Fruit fly (Drosophila melanogaster) whole organism, embryonic: Measurements from ENCODE around the gene Col4a1.

Source experiments
- B-H2 ChIP-seq: fragments of 200-800 bp; sonication (Bioruptor generic); optimal IDR thresholded peaks from 2 replicates; lab custom pipeline; 2018; ENCODE audit warnings: missing biosample characterization, mild to moderate bottlenecking, missing genetic modification characterization
- CG11085 ChIP-seq: fragments of 200-800 bp; sonication (Bioruptor generic); IDR thresholded peaks from 2 replicates; pipeline ENCODE4 v1.3.6; 2022; ENCODE audit warnings: missing biosample characterization, missing genetic modification characterization
- CG12391 ChIP-seq: fragments of 200-800 bp; sonication (Bioruptor generic); optimal IDR thresholded peaks from 3 replicates; lab custom pipeline; 2018; ENCODE audit warnings: missing biosample characterization, mild to moderate bottlenecking, missing genetic modification characterization, moderate library complexity
- CG12769 ChIP-seq: fragments of 200-800 bp; sonication (Bioruptor generic); optimal IDR thresholded peaks from 2 replicates; lab custom pipeline; 2019; ENCODE audit warnings: missing biosample characterization, mild to moderate bottlenecking, missing genetic modification characterization, moderate library complexity
- CG13287 ChIP-seq: fragments of 200-800 bp; sonication (Bioruptor generic); IDR thresholded peaks from 2 replicates; pipeline ENCODE4 v1.3.6; 2022; ENCODE audit warnings: missing biosample characterization, missing genetic modification characterization; ENCODE audit not compliant: partially characterized antibody
- CG14860 ChIP-seq: fragments of 200-800 bp; sonication (Bioruptor generic); IDR thresholded peaks from 3 replicates; pipeline ENCODE4 v1.3.6; 2022; ENCODE audit warnings: missing biosample characterization, missing genetic modification characterization; ENCODE audit not compliant: partially characterized antibody
- CG15514 ChIP-seq: fragments of 200-800 bp; sonication (Bioruptor generic); optimal IDR thresholded peaks from 3 replicates; lab custom pipeline; 2017; ENCODE audit warnings: missing biosample characterization, missing genetic modification characterization, mild to moderate bottlenecking, moderate library complexity, missing genetic modification reagents
- CG15696 ChIP-seq: fragments of 200-800 bp; sonication (Bioruptor generic); optimal IDR thresholded peaks from 2 replicates; lab custom pipeline; 2019; ENCODE audit warnings: missing biosample characterization, mild to moderate bottlenecking, missing genetic modification characterization, moderate library complexity
- CG17829 ChIP-seq: fragments of 200-800 bp; optimal IDR thresholded peaks from 2 replicates; lab custom pipeline; 2019; ENCODE audit warnings: missing biosample characterization, mild to moderate bottlenecking, missing genetic modification characterization, moderate library complexity
- CG34422 ChIP-seq: fragments of 200-800 bp; sonication (Bioruptor generic); IDR thresholded peaks from 3 replicates; pipeline ENCODE4 v1.3.6; 2022; ENCODE audit warnings: missing biosample characterization, missing genetic modification characterization
- CG3847 ChIP-seq: fragments of 200-800 bp; sonication (Bioruptor generic); IDR thresholded peaks from 2 replicates; pipeline ENCODE4 v1.3.6; 2022; ENCODE audit warnings: missing biosample characterization, missing genetic modification characterization
- CG4820 ChIP-seq: fragments of 200-800 bp; sonication (Bioruptor generic); optimal IDR thresholded peaks from 3 replicates; lab custom pipeline; 2016; ENCODE audit warnings: missing biosample characterization, missing genetic modification characterization
- CG6791 ChIP-seq: fragments of 200-800 bp; sonication (Bioruptor generic); IDR thresholded peaks from 3 replicates; pipeline ENCODE4 v1.3.6; 2022; ENCODE audit warnings: missing biosample characterization, missing genetic modification characterization; ENCODE audit not compliant: partially characterized antibody
- CG7963 ChIP-seq: fragments of 200-800 bp; sonication (Bioruptor generic); IDR thresholded peaks from 3 replicates; pipeline ENCODE4 v1.3.6; 2022; ENCODE audit warnings: missing biosample characterization, missing genetic modification characterization; ENCODE audit not compliant: partially characterized antibody
- CG9797 ChIP-seq: fragments of 200-800 bp; sonication (Bioruptor generic); optimal IDR thresholded peaks from 3 replicates; lab custom pipeline; 2018; ENCODE audit warnings: missing biosample characterization, mild to moderate bottlenecking, missing genetic modification characterization
- CG9817 ChIP-seq: fragments of 200-800 bp; sonication (Bioruptor generic); optimal IDR thresholded peaks from 2 replicates; lab custom pipeline; 2018; ENCODE audit warnings: missing biosample characterization, mild to moderate bottlenecking, missing genetic modification characterization, moderate library complexity
- CG9932 ChIP-seq: fragments of 200-800 bp; sonication (Bioruptor generic); IDR thresholded peaks from 2 replicates; pipeline ENCODE4 v1.3.6; 2022; ENCODE audit warnings: missing biosample characterization, missing genetic modification characterization
- CoRest ChIP-seq: fragments of 200-800 bp; sonication (Bioruptor generic); optimal IDR thresholded peaks from 3 replicates; lab custom pipeline; 2018; ENCODE audit warnings: missing biosample characterization, mild to moderate bottlenecking, missing genetic modification characterization, moderate library complexity
- Dp ChIP-seq: fragments of 200-800 bp; sonication (Bioruptor generic); optimal IDR thresholded peaks from 2 replicates; lab custom pipeline; 2018; ENCODE audit warnings: missing biosample characterization, mild to moderate bottlenecking, missing genetic modification characterization, moderate library complexity
- Ets65A ChIP-seq: fragments of 200-800 bp; sonication (Bioruptor generic); peaks from one replicate; lab custom pipeline; 2016; ENCODE audit warnings: missing biosample characterization, missing genetic modification characterization
- Ets97D ChIP-seq: fragments of 200-800 bp; sonication (Bioruptor generic); optimal IDR thresholded peaks from 3 replicates; lab custom pipeline; 2016; ENCODE audit warnings: missing biosample characterization, missing genetic modification characterization
- HmgD ChIP-seq: fragments of 200-800 bp; sonication (Bioruptor generic); optimal IDR thresholded peaks from 3 replicates; lab custom pipeline; 2016; ENCODE audit warnings: missing biosample characterization, missing genetic modification characterization
- Hr39 ChIP-seq: fragments of >200 bp; optimal IDR thresholded peaks from 2 replicates; lab custom pipeline; 2017
- Hsf ChIP-seq: fragments of 200-800 bp; sonication (Bioruptor generic); optimal IDR thresholded peaks from 3 replicates; lab custom pipeline; 2016; ENCODE audit warnings: missing biosample characterization, missing genetic modification characterization
- Med ChIP-seq: fragments of 200-800 bp; sonication (Bioruptor generic); peaks from one replicate; lab custom pipeline; 2016; ENCODE audit warnings: missing biosample characterization, missing genetic modification characterization, mild to moderate bottlenecking, inconsistent platforms, moderate library complexity
- Myb ChIP-seq: fragments of 200-800 bp; sonication (Bioruptor generic); optimal IDR thresholded peaks from 2 replicates; lab custom pipeline; 2016; ENCODE audit warnings: missing biosample characterization, missing genetic modification characterization
- Rfx ChIP-seq: fragments of 200-800 bp; sonication (Bioruptor generic); IDR thresholded peaks from 2 replicates; pipeline ENCODE4 v1.3.6; 2022; ENCODE audit warnings: missing biosample characterization, missing genetic modification characterization
- Scr ChIP-seq: fragments of 200-800 bp; sonication (Bioruptor generic); IDR thresholded peaks from 2 replicates; pipeline ENCODE4 v1.3.6; 2022; ENCODE audit warnings: missing biosample characterization, missing genetic modification characterization; ENCODE audit not compliant: partially characterized antibody
- Sin3A ChIP-seq: fragments of >200 bp; optimal IDR thresholded peaks from 2 replicates; lab custom pipeline; 2018
- bab2 ChIP-seq: fragments of 200-800 bp; sonication (Bioruptor generic); optimal IDR thresholded peaks from 2 replicates; lab custom pipeline; 2016; ENCODE audit warnings: missing biosample characterization, missing genetic modification characterization
- br ChIP-seq: fragments of >200 bp; optimal IDR thresholded peaks from 2 replicates; lab custom pipeline; 2017
- ci ChIP-seq: fragments of 200-800 bp; sonication (Bioruptor generic); IDR thresholded peaks from 3 replicates; pipeline ENCODE4 v1.3.6; 2022; ENCODE audit warnings: missing biosample characterization, missing genetic modification characterization
- crc ChIP-seq: fragments of 200-800 bp; sonication (Bioruptor generic); optimal IDR thresholded peaks from 2 replicates; lab custom pipeline; 2016; ENCODE audit warnings: missing biosample characterization, missing genetic modification characterization
- crol ChIP-seq: fragments of 200-800 bp; sonication (Bioruptor generic); IDR thresholded peaks from 2 replicates; pipeline ENCODE4 v1.3.6; 2022; ENCODE audit warnings: missing biosample characterization, missing genetic modification characterization
- crp ChIP-seq, 2 experiments: fragments of 200-800 bp; sonication (Bioruptor generic); optimal IDR thresholded peaks; 2 replicates in 1 of 2; 3 replicates in 1 of 2; lab custom pipeline; 2017; ENCODE audit warnings: missing biosample characterization in 2 of 2, missing genetic modification characterization in 2 of 2, mild to moderate bottlenecking in 1 of 2, moderate library complexity in 1 of 2
- ems ChIP-seq: fragments of 200-800 bp; sonication (Bioruptor generic); optimal IDR thresholded peaks from 3 replicates; lab custom pipeline; 2016; ENCODE audit warnings: missing biosample characterization, missing genetic modification characterization
- gem ChIP-seq: fragments of 200-800 bp; sonication (Bioruptor generic); optimal IDR thresholded peaks from 2 replicates; lab custom pipeline; 2019; ENCODE audit warnings: missing biosample characterization, mild to moderate bottlenecking, missing genetic modification characterization, moderate library complexity
- gfzf ChIP-seq: fragments of 200-800 bp; sonication (Bioruptor generic); optimal IDR thresholded peaks from 2 replicates; lab custom pipeline; 2016; ENCODE audit warnings: missing biosample characterization, mild to moderate bottlenecking, missing genetic modification characterization, moderate library complexity
- hbn ChIP-seq: fragments of 200-800 bp; sonication (Bioruptor generic); IDR thresholded peaks from 2 replicates; pipeline ENCODE4 v1.3.6; 2022; ENCODE audit warnings: missing biosample characterization, missing genetic modification characterization; ENCODE audit not compliant: partially characterized antibody
- kni ChIP-seq: fragments of 200-800 bp; sonication (Bioruptor generic); optimal IDR thresholded peaks from 3 replicates; lab custom pipeline; 2017; ENCODE audit warnings: mild to moderate bottlenecking, missing biosample characterization, missing genetic modification reagents, missing genetic modification characterization
- mld ChIP-seq: fragments of 200-800 bp; sonication (Bioruptor generic); IDR thresholded peaks from 3 replicates; pipeline ENCODE4 v1.3.6; 2022; ENCODE audit warnings: missing biosample characterization, missing genetic modification characterization; ENCODE audit not compliant: partially characterized antibody
- nerfin-1 ChIP-seq: fragments of 200-800 bp; sonication (Bioruptor generic); optimal IDR thresholded peaks from 3 replicates; lab custom pipeline; 2019; ENCODE audit warnings: missing biosample characterization, mild to moderate bottlenecking, missing genetic modification characterization, moderate library complexity
- row ChIP-seq: fragments of 200-800 bp; sonication (Bioruptor generic); IDR thresholded peaks from 3 replicates; pipeline ENCODE4 v1.3.6; 2022; ENCODE audit warnings: missing biosample characterization, missing genetic modification characterization
- salm ChIP-seq: fragments of 200-800 bp; sonication (Bioruptor generic); optimal IDR thresholded peaks from 2 replicates; lab custom pipeline; 2018; ENCODE audit warnings: missing biosample characterization, mild to moderate bottlenecking, missing genetic modification characterization
- sd ChIP-seq: fragments of 200-800 bp; sonication (Bioruptor generic); optimal IDR thresholded peaks from 3 replicates; lab custom pipeline; 2018; ENCODE audit warnings: missing biosample characterization, mild to moderate bottlenecking, missing genetic modification characterization, moderate library complexity
- sna ChIP-seq: fragments of 200-800 bp; sonication (Bioruptor generic); IDR thresholded peaks from 2 replicates; pipeline ENCODE4 v1.3.6; 2022; ENCODE audit warnings: missing biosample characterization, missing genetic modification characterization; ENCODE audit not compliant: partially characterized antibody
- ssp ChIP-seq: fragments of 200-800 bp; sonication (Bioruptor generic); IDR thresholded peaks from 2 replicates; pipeline ENCODE4 v1.3.6; 2022; ENCODE audit warnings: missing biosample characterization, missing genetic modification characterization
- sug ChIP-seq: fragments of 200-800 bp; optimal IDR thresholded peaks from 2 replicates; lab custom pipeline; 2019; ENCODE audit warnings: missing biosample characterization, mild to moderate bottlenecking, missing genetic modification characterization, moderate library complexity
- trem ChIP-seq: fragments of 200-800 bp; optimal IDR thresholded peaks from 3 replicates; lab custom pipeline; 2019; ENCODE audit warnings: missing biosample characterization, mild to moderate bottlenecking, missing genetic modification characterization, moderate library complexity
- zen ChIP-seq: fragments of 200-800 bp; sonication (Bioruptor generic); optimal IDR thresholded peaks from 3 replicates; lab custom pipeline; 2018; ENCODE audit warnings: missing biosample characterization, mild to moderate bottlenecking, missing genetic modification characterization, moderate library complexity

Col4a1 gene

dm6 chr2L:5054953-5055352 is 25.5 kb downstream of the Col4a1 start, which contains the start of the genes CG14036 and His3.3A (continued):
- TF ChIP-seq CG11085 = no peak
- 0 out of 3 replicates have a peak, but pooled peaks have one; percentile 41 for TF ChIP-seq mld (GFP tag; lab: Robert Waterston, UW)
- TF ChIP-seq sd (tag; lab: Kevin White, UChicago) = peak; percentile 86
- TF ChIP-seq ci (GFP tag; lab: Robert Waterston, UW) = peak; percentile 58; the same call in 1 of the 3 replicates
- peak; percentile 21 for TF ChIP-seq CG15696 (tag; lab: Kevin White, UChicago)
- peak; percentile 81 for TF ChIP-seq CG13287 (GFP tag; lab: Robert Waterston, UW)
- peak in 1 of 2 experiments; percentile 77 for TF ChIP-seq crp (GFP tag; optimal IDR thresholded peaks at IDR 0.05; lab: Kevin White, UChicago)
- no peak for TF ChIP-seq Hr39 (lab: Kevin White, UChicago)
- peak; percentile 58 for TF ChIP-seq hbn
- peak; percentile 25 for TF ChIP-seq zen (tag; lab: Kevin White, UChicago)
- peak; percentile 42 for TF ChIP-seq Rfx (GFP tag; lab: Robert Waterston, UW)
- TF ChIP-seq trem (tag; lab: Kevin White, UChicago) = peak; percentile 75
- TF ChIP-seq Dp (GFP tag; lab: Kevin White, UChicago) = peak; percentile 88
- TF ChIP-seq CG12769 (tag; lab: Kevin White, UChicago) = peak; percentile 20
- peak; percentile 42 for TF ChIP-seq CG12391 (tag; lab: Kevin White, UChicago)
- TF ChIP-seq B-H2 (GFP tag; lab: Kevin White, UChicago) = peak; percentile 30
- peak; percentile 51; the same call in 2 of the 3 replicates for TF ChIP-seq row
- peak; percentile 75; the same call in 2 of the 3 replicates for TF ChIP-seq CG34422
- peak; percentile 41 for TF ChIP-seq Ets65A (GFP tag; lab: Kevin White, UChicago)
- peak; percentile 43 for TF ChIP-seq sug (tag; lab: Kevin White, UChicago)
- peak; percentile 56 for TF ChIP-seq CG17829 (tag; lab: Kevin White, UChicago)
- peak; percentile 35; the same call in 1 of the 2 replicates for TF ChIP-seq CG3847 (GFP tag; lab: Robert Waterston, UW)
- peak; percentile 50 for TF ChIP-seq ems
- no peak for TF ChIP-seq Hsf (GFP tag; lab: Kevin White, UChicago)
- peak; percentile 82 for TF ChIP-seq CG15514 (GFP tag; lab: Kevin White, UChicago)
- TF ChIP-seq Med (GFP tag; lab: Kevin White, UChicago) = peak; percentile 87
- TF ChIP-seq CG14860 (GFP tag; lab: Robert Waterston, UW) = peak; percentile 58; the same call in 2 of the 3 replicates
- no peak for TF ChIP-seq crc (GFP tag; lab: Kevin White, UChicago)
- TF ChIP-seq br = no peak
- 0 out of 3 replicates have a peak, but pooled peaks have one; percentile 20 for TF ChIP-seq CG7963 (GFP tag; lab: Robert Waterston, UW)
- peak; percentile 46 for TF ChIP-seq Sin3A (lab: Kevin White, UChicago)
- peak; percentile 97 for TF ChIP-seq CG9797
- TF ChIP-seq gfzf (GFP tag; lab: Kevin White, UChicago) = peak; percentile 73
- TF ChIP-seq crol (GFP tag; lab: Robert Waterston, UW) = peak; percentile 98
- TF ChIP-seq HmgD (GFP tag; lab: Kevin White, UChicago) = no peak
- peak; percentile 6 for TF ChIP-seq bab2 (GFP tag; lab: Kevin White, UChicago)
- TF ChIP-seq salm (tag; lab: Kevin White, UChicago) = no peak
- peak; percentile 11 for TF ChIP-seq CG9817
- peak; percentile 75 for TF ChIP-seq Myb (GFP tag; lab: Kevin White, UChicago)
- peak; percentile 35; the same call in 1 of the 2 replicates for TF ChIP-seq CG9932 (GFP tag; lab: Robert Waterston, UW)
- peak; percentile 74 for TF ChIP-seq ssp (GFP tag; lab: Robert Waterston, UW)
- peak; percentile 55 for TF ChIP-seq Scr (GFP tag; lab: Robert Waterston, UW)
- peak; percentile 30 for TF ChIP-seq CoRest
- TF ChIP-seq kni (GFP tag; lab: Kevin White, UChicago) = no peak
- peak; percentile 90 for TF ChIP-seq CG4820 (GFP tag; lab: Kevin White, UChicago)
- peak; percentile 20 for TF ChIP-seq nerfin-1 (tag; lab: Kevin White, UChicago)
- peak; percentile 81 for TF ChIP-seq Ets97D (GFP tag; lab: Kevin White, UChicago)
- peak; percentile 70; the same call in 2 of the 3 replicates for TF ChIP-seq CG6791 (GFP tag; lab: Robert Waterston, UW)
- peak; percentile 66 for TF ChIP-seq sna (GFP tag; lab: Robert Waterston, UW)
- peak; percentile 5 for TF ChIP-seq gem (tag; lab: Kevin White, UChicago)
